Fruit fly (Drosophila melanogaster) whole organism, embryonic: ENCODE measurements around the gene Pez.
A peak's percentile ranks its signal among the peaks of the same experiment; 100 is the strongest.

Experiments used
- B-H1 ChIP-seq: fragments of 200-800 bp; sonication (Bioruptor generic); IDR thresholded peaks from 3 replicates; pipeline ENCODE4 v1.3.6; 2022; ENCODE audit warnings: missing biosample characterization, missing genetic modification characterization
- C15 ChIP-seq: fragments of 200-800 bp; sonication (Bioruptor generic); IDR thresholded peaks from 3 replicates; pipeline ENCODE4 v1.3.6; 2022; ENCODE audit warnings: missing biosample characterization, missing genetic modification characterization
- CG1024 ChIP-seq: fragments of 200-800 bp; sonication (Bioruptor generic); IDR thresholded peaks from 2 replicates; pipeline ENCODE4 v1.3.6; 2022; ENCODE audit warnings: missing biosample characterization, missing genetic modification characterization
- CG10959 ChIP-seq: fragments of 200-800 bp; sonication (Bioruptor generic); IDR thresholded peaks from 2 replicates; pipeline ENCODE4 v1.3.6; 2022; ENCODE audit warnings: missing biosample characterization, missing genetic modification characterization
- CG11560 ChIP-seq: fragments of 200-800 bp; sonication (Bioruptor generic); IDR thresholded peaks from 3 replicates; pipeline ENCODE4 v1.3.6; 2022; ENCODE audit warnings: missing biosample characterization, missing genetic modification characterization
- CG11723 ChIP-seq: fragments of 200-800 bp; sonication (Bioruptor generic); optimal IDR thresholded peaks from 2 replicates; lab custom pipeline; 2017; ENCODE audit warnings: missing biosample characterization, mild to moderate bottlenecking, missing genetic modification characterization
- CG12769 ChIP-seq: fragments of 200-800 bp; sonication (Bioruptor generic); optimal IDR thresholded peaks from 2 replicates; lab custom pipeline; 2019; ENCODE audit warnings: missing biosample characterization, mild to moderate bottlenecking, missing genetic modification characterization, moderate library complexity
- CG14667 ChIP-seq: fragments of 200-800 bp; sonication (Bioruptor generic); IDR thresholded peaks from 2 replicates; pipeline ENCODE4 v1.3.6; 2022; ENCODE audit warnings: missing biosample characterization, missing genetic modification characterization
- CG15073 ChIP-seq: fragments of 200-800 bp; sonication (Bioruptor generic); optimal IDR thresholded peaks from 2 replicates; lab custom pipeline; 2016; ENCODE audit warnings: missing biosample characterization, missing genetic modification characterization
- CG15479 ChIP-seq: fragments of 200-800 bp; sonication (Bioruptor generic); optimal IDR thresholded peaks from 3 replicates; lab custom pipeline; 2019; ENCODE audit warnings: missing biosample characterization, mild to moderate bottlenecking, missing genetic modification characterization, moderate library complexity
- CG1647 ChIP-seq: fragments of 200-800 bp; sonication (Bioruptor generic); optimal IDR thresholded peaks from 3 replicates; lab custom pipeline; 2016; ENCODE audit warnings: missing biosample characterization, missing genetic modification characterization
- CG16863 ChIP-seq: fragments of 200-800 bp; sonication (Bioruptor generic); optimal IDR thresholded peaks from 3 replicates; lab custom pipeline; 2016; ENCODE audit warnings: missing biosample characterization, missing genetic modification characterization
- CG17361 ChIP-seq: fragments of 200-800 bp; sonication (Bioruptor generic); IDR thresholded peaks from 3 replicates; pipeline ENCODE4 v1.3.6; 2022; ENCODE audit warnings: missing biosample characterization, missing genetic modification characterization
- CG18599 ChIP-seq: fragments of 200-800 bp; sonication (Bioruptor generic); optimal IDR thresholded peaks from 3 replicates; lab custom pipeline; 2017; ENCODE audit warnings: missing biosample characterization, missing genetic modification characterization, mild to moderate bottlenecking, moderate library complexity, missing genetic modification reagents
- CG30403 ChIP-seq: fragments of 200-800 bp; sonication (Bioruptor generic); optimal IDR thresholded peaks from 3 replicates; lab custom pipeline; 2016; ENCODE audit warnings: missing biosample characterization, missing genetic modification characterization
- CG30431 ChIP-seq: fragments of 200-800 bp; sonication (Bioruptor generic); optimal IDR thresholded peaks from 2 replicates; lab custom pipeline; 2017; ENCODE audit warnings: missing biosample characterization, missing genetic modification characterization
- CG31441 ChIP-seq: fragments of 200-800 bp; sonication (Bioruptor generic); IDR thresholded peaks from 2 replicates; pipeline ENCODE4 v1.3.6; 2022; ENCODE audit warnings: missing biosample characterization, missing genetic modification characterization
- CG3407 ChIP-seq: fragments of 200-800 bp; sonication (Bioruptor generic); optimal IDR thresholded peaks from 2 replicates; lab custom pipeline; 2018; ENCODE audit warnings: missing biosample characterization, mild to moderate bottlenecking, missing genetic modification characterization
- CG3726 ChIP-seq: fragments of 200-800 bp; sonication (Bioruptor generic); IDR thresholded peaks from 3 replicates; pipeline ENCODE4, ENCODE4 v1.3.6; 2022; ENCODE audit warnings: missing biosample characterization, missing genetic modification characterization
- CG6272 ChIP-seq: fragments of 200-800 bp; sonication (Bioruptor generic); IDR thresholded peaks from 2 replicates; pipeline ENCODE4 v1.3.6; 2022; ENCODE audit warnings: missing biosample characterization, missing genetic modification characterization
- CG7839 ChIP-seq: fragments of 200-800 bp; sonication (Bioruptor generic); optimal IDR thresholded peaks from 3 replicates; lab custom pipeline; 2018; ENCODE audit warnings: missing biosample characterization, mild to moderate bottlenecking, missing genetic modification characterization, moderate library complexity
- CG9817 ChIP-seq: fragments of 200-800 bp; sonication (Bioruptor generic); optimal IDR thresholded peaks from 2 replicates; lab custom pipeline; 2018; ENCODE audit warnings: missing biosample characterization, mild to moderate bottlenecking, missing genetic modification characterization, moderate library complexity
- CHES-1-like ChIP-seq: fragments of 200-800 bp; sonication (Bioruptor generic); optimal IDR thresholded peaks from 2 replicates; lab custom pipeline; 2016; ENCODE audit warnings: missing biosample characterization, missing genetic modification characterization
- CTCF ChIP-seq: fragments of 200-800 bp; sonication (Bioruptor generic); optimal IDR thresholded peaks from 2 replicates; lab custom pipeline; 2017; ENCODE audit warnings: missing biosample characterization, mild to moderate bottlenecking, missing genetic modification characterization, moderate library complexity
- GATAe ChIP-seq: fragments of 200-800 bp; sonication (Bioruptor generic); conservative IDR thresholded peaks from 2 replicates; pipeline ENCODE4 v1.3.6; 2022; ENCODE audit warnings: missing biosample characterization, missing genetic modification characterization
- HHEX ChIP-seq: fragments of 200-800 bp; sonication (Bioruptor generic); optimal IDR thresholded peaks from 3 replicates; lab custom pipeline; 2017; ENCODE audit warnings: missing biosample characterization, mild to moderate bottlenecking, missing genetic modification characterization, missing genetic modification reagents
- Hr78 ChIP-seq, 2 experiments: fragments of 200-800 bp in 1 of 2; fragments of >200 bp in 1 of 2; sonication (Bioruptor generic) in 1 of 2; optimal IDR thresholded peaks; 2 replicates each; lab custom pipeline; 2017 to 2019; ENCODE audit warnings: missing biosample characterization in 2 of 2, missing genetic modification characterization in 2 of 2, mild to moderate bottlenecking in 1 of 2, moderate library complexity in 1 of 2
- Meics ChIP-seq: fragments of 200-800 bp; sonication (Bioruptor generic); optimal IDR thresholded peaks from 2 replicates; lab custom pipeline; 2017; ENCODE audit warnings: missing biosample characterization, mild to moderate bottlenecking, missing genetic modification characterization
- Nf-YC ChIP-seq: fragments of 200-800 bp; optimal IDR thresholded peaks from 3 replicates; lab custom pipeline; 2019; ENCODE audit warnings: missing biosample characterization, mild to moderate bottlenecking, missing genetic modification characterization, moderate library complexity
- Poxn ChIP-seq: fragments of 200-800 bp; sonication (Bioruptor generic); IDR thresholded peaks from 2 replicates; pipeline ENCODE4 v1.3.6; 2022; ENCODE audit warnings: missing biosample characterization, missing genetic modification characterization
- Sox100B ChIP-seq: fragments of 200-800 bp; sonication (Bioruptor generic); optimal IDR thresholded peaks from 3 replicates; lab custom pipeline; 2018; ENCODE audit warnings: missing biosample characterization, mild to moderate bottlenecking, missing genetic modification characterization
- Sox102F ChIP-seq: fragments of 200-800 bp; sonication (Bioruptor generic); optimal IDR thresholded peaks from 2 replicates; lab custom pipeline; 2018; ENCODE audit warnings: missing biosample characterization, mild to moderate bottlenecking, missing genetic modification characterization, moderate library complexity
- Spps ChIP-seq: fragments of 200-800 bp; sonication (Bioruptor generic); optimal IDR thresholded peaks from 2 replicates; lab custom pipeline; 2018; ENCODE audit warnings: missing biosample characterization, mild to moderate bottlenecking, missing genetic modification characterization
- Stat92E ChIP-seq, 3 experiments: fragments of >200 bp in 2 of 3; fragments of 200-800 bp in 1 of 3; sonication (Bioruptor generic) in 1 of 3; optimal IDR thresholded peaks; 2 replicates each; lab custom pipeline; 2017 to 2019; ENCODE audit warnings: missing biosample characterization in 3 of 3, missing genetic modification characterization in 3 of 3, mild to moderate bottlenecking in 1 of 3, moderate library complexity in 1 of 3
- ab ChIP-seq: fragments of 200-800 bp; sonication (Bioruptor generic); optimal IDR thresholded peaks from 2 replicates; lab custom pipeline; 2016; ENCODE audit warnings: missing biosample characterization, missing genetic modification characterization
- bbx ChIP-seq: fragments of 200-800 bp; sonication (Bioruptor generic); IDR thresholded peaks from 2 replicates; pipeline ENCODE4 v1.3.6; 2022; ENCODE audit warnings: missing biosample characterization, missing genetic modification characterization; ENCODE audit not compliant: partially characterized antibody
- cato ChIP-seq: fragments of 200-800 bp; sonication (Bioruptor generic); optimal IDR thresholded peaks from 2 replicates; lab custom pipeline; 2016; ENCODE audit warnings: missing biosample characterization, missing genetic modification characterization, borderline replicate concordance
- chinmo ChIP-seq: fragments of 200-800 bp; sonication (Bioruptor generic); IDR thresholded peaks from 4 replicates; pipeline ENCODE4 v1.3.6; 2022; ENCODE audit warnings: missing biosample characterization, missing genetic modification characterization; ENCODE audit not compliant: partially characterized antibody
- chm ChIP-seq: fragments of 200-800 bp; sonication (Bioruptor generic); IDR thresholded peaks from 2 replicates; pipeline ENCODE4 v1.3.6; 2022; ENCODE audit warnings: missing biosample characterization, missing genetic modification characterization
- corto ChIP-seq: fragments of 200-800 bp; sonication (Bioruptor generic); optimal IDR thresholded peaks from 2 replicates; lab custom pipeline; 2016; ENCODE audit warnings: missing biosample characterization, mild to moderate bottlenecking, missing genetic modification characterization, moderate library complexity
- fd64A ChIP-seq: fragments of 200-800 bp; sonication (Bioruptor generic); optimal IDR thresholded peaks from 3 replicates; lab custom pipeline; 2018; ENCODE audit warnings: missing biosample characterization, mild to moderate bottlenecking, missing genetic modification characterization
- gfzf ChIP-seq: fragments of 200-800 bp; sonication (Bioruptor generic); optimal IDR thresholded peaks from 2 replicates; lab custom pipeline; 2016; ENCODE audit warnings: missing biosample characterization, mild to moderate bottlenecking, missing genetic modification characterization, moderate library complexity
- h ChIP-seq: fragments of >200 bp; optimal IDR thresholded peaks from 2 replicates; lab custom pipeline; 2017
- hbn ChIP-seq: fragments of 200-800 bp; sonication (Bioruptor generic); IDR thresholded peaks from 2 replicates; pipeline ENCODE4 v1.3.6; 2022; ENCODE audit warnings: missing biosample characterization, missing genetic modification characterization; ENCODE audit not compliant: partially characterized antibody
- nau ChIP-seq: fragments of 200-800 bp; sonication (Bioruptor generic); optimal IDR thresholded peaks from 3 replicates; lab custom pipeline; 2017; ENCODE audit warnings: missing biosample characterization, mild to moderate bottlenecking, missing genetic modification characterization, missing genetic modification reagents
- pum ChIP-seq: fragments of 200-800 bp; sonication (Bioruptor generic); optimal IDR thresholded peaks from 2 replicates; lab custom pipeline; 2016; ENCODE audit warnings: missing biosample characterization, missing genetic modification characterization
- slp2 ChIP-seq: fragments of 200-800 bp; sonication (Bioruptor generic); optimal IDR thresholded peaks from 2 replicates; lab custom pipeline; 2016; ENCODE audit warnings: missing biosample characterization, missing genetic modification characterization
- so ChIP-seq: fragments of 200-800 bp; sonication (Bioruptor generic); IDR thresholded peaks from 3 replicates; pipeline ENCODE4 v1.3.6; 2022; ENCODE audit warnings: missing biosample characterization, missing genetic modification characterization
- stwl ChIP-seq: fragments of 200-800 bp; sonication (Bioruptor generic); optimal IDR thresholded peaks from 3 replicates; lab custom pipeline; 2018; ENCODE audit warnings: missing biosample characterization, mild to moderate bottlenecking, missing genetic modification characterization, moderate library complexity
- tup ChIP-seq: fragments of 200-800 bp; sonication (Bioruptor generic); optimal IDR thresholded peaks from 2 replicates; lab custom pipeline; 2016; ENCODE audit warnings: missing biosample characterization, mild to moderate bottlenecking, missing genetic modification characterization, moderate library complexity
- zf30C ChIP-seq: fragments of 200-800 bp; sonication (Bioruptor generic); optimal IDR thresholded peaks from 3 replicates; lab custom pipeline; 2018; ENCODE audit warnings: missing biosample characterization, mild to moderate bottlenecking, missing genetic modification characterization

Gene Pez

dm6 chr2L:6291605-6292004, 46.9 kb downstream of the Pez start (continued):
- TF ChIP-seq CG10959 (no peak), Poxn (GFP tag; lab: Robert Waterston, UW) (no peak), CG12769 (tag; lab: Kevin White, UChicago) (no peak), chm (GFP tag; lab: Robert Waterston, UW) (no peak), HHEX (GFP tag; lab: Kevin White, UChicago) (peak; percentile 11), CG30403 (GFP tag; lab: Kevin White, UChicago) (no peak), hbn (GFP tag; lab: Robert Waterston, UW) (no peak), Meics (GFP tag; lab: Kevin White, UChicago) (no peak), zf30C (GFP tag; lab: Kevin White, UChicago) (no peak), CG14667 (no peak), CG9817 (tag; lab: Kevin White, UChicago) (no peak), CG3407 (GFP tag; lab: Kevin White, UChicago) (no peak), corto (GFP tag; lab: Kevin White, UChicago) (no peak), Sox102F (GFP tag; lab: Kevin White, UChicago) (no peak), CG1647 (no peak), CG15073 (GFP tag; lab: Kevin White, UChicago) (no peak), GATAe (GFP tag; lab: Robert Waterston, UW) (0 out of 2 replicates have a peak, but pooled peaks have one; percentile 25), so (GFP tag; lab: Robert Waterston, UW) (no peak), CG7839 (tag; lab: Kevin White, UChicago) (no peak), CG31441 (GFP tag; lab: Robert Waterston, UW) (peak; percentile 27; the same call in 1 of the 2 replicates), C15 (no peak), bbx (no peak), stwl (tag; lab: Kevin White, UChicago) (peak; percentile 5), CG16863 (no peak), CTCF (GFP tag; lab: Kevin White, UChicago) (peak; percentile 13), CG15479 (GFP tag; lab: Kevin White, UChicago) (no peak), CG3726 (GFP tag; lab: Robert Waterston, UW) (no peak), CG30431 (GFP tag; lab: Kevin White, UChicago) (no peak), chinmo (GFP tag; lab: Robert Waterston, UW) (0 out of 4 replicates have a peak, but pooled peaks have one; percentile 43), pum (GFP tag; lab: Kevin White, UChicago) (no peak), Sox100B (peak; percentile 23), CG1024 (GFP tag; lab: Robert Waterston, UW) (no peak), B-H1 (GFP tag; lab: Robert Waterston, UW) (no peak), Hr78 (GFP tag; optimal IDR thresholded peaks at IDR 0.05; lab: Kevin White, UChicago) (peak in 1 of 2 experiments; percentile 59), CG11560 (tag; lab: Robert Waterston, UW) (no peak), h (lab: Kevin White, UChicago) (no peak), fd64A (peak; percentile 83), Stat92E (GFP tag; optimal IDR thresholded peaks at IDR 0.05; lab: Kevin White, UChicago) (peak in 1 of 3 experiments; percentile 46), tup (no peak), CHES-1-like (GFP tag; lab: Kevin White, UChicago) (no peak), cato (GFP tag; lab: Kevin White, UChicago) (no peak), slp2 (GFP tag; lab: Kevin White, UChicago) (no peak), ab (GFP tag; lab: Kevin White, UChicago) (no peak), Spps (tag; lab: Kevin White, UChicago) (peak; percentile 16), Nf-YC (no peak), CG17361 (GFP tag; lab: Robert Waterston, UW) (0 out of 3 replicates have a peak, but pooled peaks have one; percentile 21), CG18599 (GFP tag; lab: Kevin White, UChicago) (no peak), CG6272 (no peak), CG11723 (no peak), nau (GFP tag; lab: Kevin White, UChicago) (no peak), gfzf (GFP tag; lab: Kevin White, UChicago) (no peak)
